Worm (Caenorhabditis elegans): ENCODE measurements around the gene cyp-37A1.

cyp-37A1 gene

DNA sequence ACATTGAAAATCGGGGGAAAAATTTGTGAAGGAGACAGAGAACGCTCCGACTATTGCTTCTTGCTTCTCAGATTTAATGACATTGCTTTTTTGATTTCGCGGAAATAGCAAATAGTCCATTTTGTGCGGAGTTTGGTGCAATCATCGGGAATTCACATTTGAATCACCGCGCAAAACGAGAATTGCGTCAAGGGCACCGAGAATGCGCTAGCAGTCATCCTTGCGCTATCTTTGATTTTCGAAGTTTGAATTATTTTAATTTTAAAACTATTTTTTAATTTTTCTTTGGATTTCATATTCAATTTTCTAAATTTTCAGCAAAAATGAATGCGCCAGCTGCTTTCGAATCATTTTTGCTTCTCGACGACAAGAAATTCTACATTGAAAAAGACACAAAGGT, 43.0 kb upstream of the cyp-37A1 start, which contains the start of gene rpb-11 (continued):
- TF ChIP-seq daf-12 (tag; optimal IDR thresholded peaks at IDR 0.05) (no peak), ctbp-1 (GFP tag; IDR thresholded peaks at IDR 0.05) (peak; percentile 77), daf-19 (GFP tag; conservative IDR thresholded peaks at IDR 0.05) (no peak), Y5F2A.4 (GFP tag; optimal IDR thresholded peaks at IDR 0.05) (no peak), lin-38 (GFP tag; IDR thresholded peaks at IDR 0.05) (peak; percentile 95), skn-1 (tag; optimal IDR thresholded peaks at IDR 0.05) (no peak), nhr-11 (tag; optimal IDR thresholded peaks at IDR 0.05) (peak; percentile 77), pqm-1 (tag; optimal IDR thresholded peaks at IDR 0.05) (no peak), lir-3 (tag; optimal IDR thresholded peaks at IDR 0.05) (peak; percentile 33), attf-4 (tag; optimal IDR thresholded peaks at IDR 0.05) (no peak), snpc-4 (tag; optimal IDR thresholded peaks at IDR 0.05) (no peak), egl-43 (GFP tag; IDR thresholded peaks at IDR 0.05) (peak; percentile 78), rbr-2 (tag; optimal IDR thresholded peaks at IDR 0.05) (peak; percentile 91), tag-97 (GFP tag; IDR thresholded peaks at IDR 0.05) (no peak), mdl-1 (tag; optimal IDR thresholded peaks at IDR 0.05) (peak in 1 of 2 experiments; percentile 24), zfp-2 (tag; optimal IDR thresholded peaks at IDR 0.05) (peak; percentile 31), nhr-111 (GFP tag; optimal IDR thresholded peaks at IDR 0.05) (no peak), ceh-32 (tag; optimal IDR thresholded peaks at IDR 0.05; ENCODE audit: poor library complexity) (peak; percentile 48), lin-1 (GFP tag; IDR thresholded peaks at IDR 0.05) (peak; percentile 81; the same call in 1 of the 2 replicates), ceh-62 (tag; optimal IDR thresholded peaks at IDR 0.05) (no peak), ztf-7 (tag; optimal IDR thresholded peaks at IDR 0.05) (peak; percentile 85), hlh-11 (tag; optimal IDR thresholded peaks at IDR 0.05) (peak; percentile 84), zip-2 (tag; optimal IDR thresholded peaks at IDR 0.05) (peak; percentile 51), nhr-102 (tag; optimal IDR thresholded peaks at IDR 0.05) (peak; percentile 95), mxl-2 (GFP tag; conservative IDR thresholded peaks at IDR 0.05) (0 out of 2 replicates have a peak, but pooled peaks have one; percentile 20), dmd-8 (GFP tag; IDR thresholded peaks at IDR 0.05) (no peak), zip-11 (GFP tag; IDR thresholded peaks at IDR 0.05) (no peak), arid-1 (GFP tag; conservative IDR thresholded peaks at IDR 0.05) (peak; percentile 72), set-16 (GFP tag; IDR thresholded peaks at IDR 0.05) (no peak), Y48G9A.11 (GFP tag; IDR thresholded peaks at IDR 0.05) (peak; percentile 47; the same call in 1 of the 2 replicates), mep-1 (tag; optimal IDR thresholded peaks at IDR 0.05) (peak; percentile 96), dpl-1 (GFP tag; optimal IDR thresholded peaks at IDR 0.05) (peak; percentile 99), egl-27 (tag; optimal IDR thresholded peaks at IDR 0.05) (no peak), dve-1 (tag; optimal IDR thresholded peaks at IDR 0.05; ENCODE audit: insufficient read depth) (peak; percentile 95), ZK546.5 (tag; optimal IDR thresholded peaks at IDR 0.05) (peak in 1 of 2 experiments; percentile 41), nhr-48 (tag; optimal IDR thresholded peaks at IDR 0.05) (peak; percentile 76), nhr-6 (tag; optimal IDR thresholded peaks at IDR 0.05) (peak; percentile 87), R02D3.7 (tag; optimal IDR thresholded peaks at IDR 0.05) (no peak), T20F7.1 (GFP tag; optimal IDR thresholded peaks at IDR 0.05) (no peak), hmg-1.1 (GFP tag; IDR thresholded peaks at IDR 0.05) (peak; percentile 90), aha-1 (tag) (peak; percentile 97), lin-39 (tag; optimal IDR thresholded peaks at IDR 0.05) (no peak), gei-8 (GFP tag; optimal IDR thresholded peaks at IDR 0.05) (no peak), mes-2 (tag; optimal IDR thresholded peaks at IDR 0.05; ENCODE audit: poor library complexity, severe bottlenecking) (peak; percentile 97), spr-1 (tag; optimal IDR thresholded peaks at IDR 0.05) (peak; percentile 93), unc-62 (GFP tag; optimal IDR thresholded peaks at IDR 0.05 in 1 of 2) (peak in 1 of 2 experiments; percentile 4), unc-62 (tag; optimal IDR thresholded peaks at IDR 0.05) (no peak), duxl-1 (tag; optimal IDR thresholded peaks at IDR 0.05; ENCODE audit: poor library complexity) (peak; percentile 94), nhr-76 (tag; optimal IDR thresholded peaks at IDR 0.05) (no peak), lin-15B (tag; optimal IDR thresholded peaks at IDR 0.05) (peak; percentile 48), nhr-28 (tag; optimal IDR thresholded peaks at IDR 0.05) (peak; percentile 76), madf-9 (GFP tag; conservative IDR thresholded peaks at IDR 0.05) (peak; percentile 70)
